Worm (Caenorhabditis elegans) whole organism, L4 larva: Measurements from ENCODE around the gene abu-7.

Experiments
- T20F7.1 ChIP-seq: fragments of 200-800 bp; sonication (Bioruptor generic); optimal IDR thresholded peaks from 2 replicates; lab custom pipeline; 2018; ENCODE audit warnings: mild to moderate bottlenecking, missing genetic modification characterization, missing compliant biosample characterization
- T26A8.4 ChIP-seq: fragments of 200-800 bp; sonication (Bioruptor generic); IDR thresholded peaks from 2 replicates; pipeline ENCODE4 v1.3.6; 2022; ENCODE audit warnings: missing genetic modification characterization, missing compliant biosample characterization
- aly-2 ChIP-seq: sonication (generic microtip); optimal IDR thresholded peaks from 2 replicates; lab custom pipeline; 2018; ENCODE audit warnings: missing biosample characterization, missing genetic modification characterization
- ceh-28 ChIP-seq: fragments of 150-350 bp; optimal IDR thresholded peaks from 2 replicates; lab custom pipeline; 2014; ENCODE audit warnings: missing biosample characterization, missing genetic modification reagents, missing genetic modification characterization
- dmd-8 ChIP-seq: fragments of 200-800 bp; sonication (Bioruptor generic); IDR thresholded peaks from 2 replicates; pipeline ENCODE4 v1.3.6; 2022; ENCODE audit warnings: missing genetic modification characterization, missing compliant biosample characterization
- fkh-10 ChIP-seq: fragments of 150-350 bp; optimal IDR thresholded peaks from 2 replicates; lab custom pipeline; 2014; ENCODE audit warnings: missing biosample characterization, missing genetic modification reagents, missing genetic modification characterization
- lir-3 ChIP-seq: sonication (generic microtip); optimal IDR thresholded peaks from 2 replicates; lab custom pipeline; 2016; ENCODE audit warnings: mild to moderate bottlenecking, missing genetic modification characterization, missing compliant biosample characterization
- mdt-29 ChIP-seq: fragments of 200-800 bp; sonication (Bioruptor generic); IDR thresholded peaks from 2 replicates; pipeline ENCODE4 v1.3.6; 2022; ENCODE audit warnings: missing genetic modification reagents, missing genetic modification characterization, missing compliant biosample characterization
- nhr-11 ChIP-seq: fragments of 150-350 bp; optimal IDR thresholded peaks from 2 replicates; lab custom pipeline; 2014; ENCODE audit warnings: missing biosample characterization, missing genetic modification characterization
- spr-1 ChIP-seq: sonication (generic microtip); optimal IDR thresholded peaks from 2 replicates; lab custom pipeline; 2016; ENCODE audit warnings: mild to moderate bottlenecking, missing genetic modification characterization, missing compliant biosample characterization
- unc-39 ChIP-seq: sonication (generic microtip); optimal IDR thresholded peaks from 2 replicates; lab custom pipeline; 2017; ENCODE audit warnings: missing biosample characterization, missing genetic modification characterization
- ztf-11 ChIP-seq: fragments of 150-350 bp; optimal IDR thresholded peaks from 2 replicates; lab custom pipeline; 2014; ENCODE audit warnings: missing biosample characterization, missing genetic modification characterization

- TF ChIP-seq nhr-11 (tag; lab: Kevin White, UChicago) = no peak
- TF ChIP-seq dmd-8 (GFP tag; lab: Robert Waterston, UW) = no peak
- no peak for TF ChIP-seq fkh-10 (GFP tag; lab: Kevin White, UChicago)
- no peak for TF ChIP-seq unc-39 (tag; lab: Kevin White, UChicago)
- TF ChIP-seq lir-3 = no peak
- TF ChIP-seq ceh-28 = no peak
- no peak for TF ChIP-seq ztf-11 (tag; lab: Kevin White, UChicago)
- no peak for TF ChIP-seq T26A8.4
- no peak for TF ChIP-seq aly-2
- no peak for TF ChIP-seq T20F7.1
- no peak for TF ChIP-seq mdt-29 (GFP tag; lab: Robert Waterston, UW)
- no peak for TF ChIP-seq spr-1
These were observed 32.1 kb downstream of the abu-7 start, which contains the start of gene F14F9.4 for ce11 chrV:5132441-5132840.
